Fruit fly (Drosophila melanogaster) whole organism, embryonic: ENCODE data around the gene RhoGAP1A.

ENCODE experiments used
- BtbVII ChIP-seq: fragments of 200-800 bp; sonication (Bioruptor generic); optimal IDR thresholded peaks from 3 replicates; lab custom pipeline; 2017; ENCODE audit warnings: missing biosample characterization, mild to moderate bottlenecking, missing genetic modification characterization
- Bteb2 ChIP-seq: fragments of 200-800 bp; sonication (Bioruptor generic); optimal IDR thresholded peaks from 2 replicates; lab custom pipeline; 2016; ENCODE audit warnings: missing biosample characterization, missing genetic modification characterization
- C15 ChIP-seq: fragments of 200-800 bp; sonication (Bioruptor generic); IDR thresholded peaks from 3 replicates; pipeline ENCODE4 v1.3.6; 2022; ENCODE audit warnings: missing biosample characterization, missing genetic modification characterization
- CG10366 ChIP-seq: fragments of 200-800 bp; sonication (Bioruptor generic); IDR thresholded peaks from 2 replicates; pipeline ENCODE4 v1.3.6; 2022; ENCODE audit warnings: missing biosample characterization, missing genetic modification characterization
- CG11085 ChIP-seq: fragments of 200-800 bp; sonication (Bioruptor generic); IDR thresholded peaks from 2 replicates; pipeline ENCODE4 v1.3.6; 2022; ENCODE audit warnings: missing biosample characterization, missing genetic modification characterization
- CG12769 ChIP-seq: fragments of 200-800 bp; sonication (Bioruptor generic); optimal IDR thresholded peaks from 2 replicates; lab custom pipeline; 2019; ENCODE audit warnings: missing biosample characterization, mild to moderate bottlenecking, missing genetic modification characterization, moderate library complexity
- CG13424 ChIP-seq: fragments of 200-800 bp; sonication (Bioruptor generic); optimal IDR thresholded peaks from 2 replicates; lab custom pipeline; 2019; ENCODE audit warnings: missing biosample characterization, mild to moderate bottlenecking, missing genetic modification characterization, moderate library complexity
- CG14050 ChIP-seq: fragments of 200-800 bp; sonication (Bioruptor generic); IDR thresholded peaks from 3 replicates; pipeline ENCODE4 v1.3.6; 2022; ENCODE audit warnings: missing biosample characterization, missing genetic modification characterization
- CG14667 ChIP-seq: fragments of 200-800 bp; sonication (Bioruptor generic); IDR thresholded peaks from 2 replicates; pipeline ENCODE4 v1.3.6; 2022; ENCODE audit warnings: missing biosample characterization, missing genetic modification characterization
- CG4282 ChIP-seq: fragments of 200-800 bp; sonication (Bioruptor generic); optimal IDR thresholded peaks from 2 replicates; lab custom pipeline; 2016; ENCODE audit warnings: missing biosample characterization, missing genetic modification characterization
- CG4854 ChIP-seq: fragments of 200-800 bp; sonication (Bioruptor generic); optimal IDR thresholded peaks from 2 replicates; lab custom pipeline; 2016; ENCODE audit warnings: missing biosample characterization, missing genetic modification characterization, inconsistent platforms
- CG6175 ChIP-seq: fragments of 200-800 bp; sonication (Bioruptor generic); IDR thresholded peaks from 3 replicates; pipeline ENCODE4 v1.3.6; 2022; ENCODE audit warnings: missing biosample characterization, missing genetic modification characterization
- CG6765 ChIP-seq: fragments of 200-800 bp; sonication (Bioruptor generic); optimal IDR thresholded peaks from 3 replicates; lab custom pipeline; 2017; ENCODE audit warnings: missing biosample characterization, mild to moderate bottlenecking, missing genetic modification characterization
- CG7357 ChIP-seq: fragments of 200-800 bp; sonication (Bioruptor generic); IDR thresholded peaks from 3 replicates; pipeline ENCODE4 v1.3.6; 2022; ENCODE audit warnings: missing biosample characterization, missing genetic modification characterization
- CG7963 ChIP-seq: fragments of 200-800 bp; sonication (Bioruptor generic); IDR thresholded peaks from 3 replicates; pipeline ENCODE4 v1.3.6; 2022; ENCODE audit warnings: missing biosample characterization, missing genetic modification characterization; ENCODE audit not compliant: partially characterized antibody
- CG7987 ChIP-seq: fragments of 200-800 bp; sonication (Bioruptor generic); optimal IDR thresholded peaks from 2 replicates; lab custom pipeline; 2018; ENCODE audit warnings: missing biosample characterization, mild to moderate bottlenecking, missing genetic modification characterization, moderate library complexity
- CG8478 ChIP-seq: fragments of >200 bp; optimal IDR thresholded peaks from 2 replicates; lab custom pipeline; 2018
- CG9932 ChIP-seq: fragments of 200-800 bp; sonication (Bioruptor generic); IDR thresholded peaks from 2 replicates; pipeline ENCODE4 v1.3.6; 2022; ENCODE audit warnings: missing biosample characterization, missing genetic modification characterization
- HLH4C ChIP-seq: fragments of 200-800 bp; sonication (Bioruptor generic); IDR thresholded peaks from 3 replicates; pipeline ENCODE4 v1.3.6; 2022; ENCODE audit warnings: missing biosample characterization, missing genetic modification characterization; ENCODE audit not compliant: partially characterized antibody
- Jarid2 ChIP-seq: fragments of 200-800 bp; sonication (Bioruptor generic); optimal IDR thresholded peaks from 3 replicates; lab custom pipeline; 2017; ENCODE audit warnings: mild to moderate bottlenecking, missing biosample characterization, missing genetic modification reagents, missing genetic modification characterization
- Mad ChIP-seq: fragments of 200-800 bp; sonication (Bioruptor generic); optimal IDR thresholded peaks from 2 replicates; lab custom pipeline; 2016; ENCODE audit warnings: missing biosample characterization, missing genetic modification characterization
- Med ChIP-seq: fragments of 200-800 bp; sonication (Bioruptor generic); peaks from one replicate; lab custom pipeline; 2016; ENCODE audit warnings: missing biosample characterization, missing genetic modification characterization, mild to moderate bottlenecking, inconsistent platforms, moderate library complexity
- Myb ChIP-seq: fragments of 200-800 bp; sonication (Bioruptor generic); optimal IDR thresholded peaks from 2 replicates; lab custom pipeline; 2016; ENCODE audit warnings: missing biosample characterization, missing genetic modification characterization
- NFAT ChIP-seq: fragments of 200-800 bp; sonication (Bioruptor generic); IDR thresholded peaks from 2 replicates; pipeline ENCODE4 v1.3.6; 2022; ENCODE audit warnings: missing biosample characterization, missing genetic modification characterization
- Neu2 ChIP-seq: fragments of 200-800 bp; sonication (Bioruptor generic); optimal IDR thresholded peaks from 3 replicates; lab custom pipeline; 2016; ENCODE audit warnings: missing biosample characterization, missing genetic modification characterization, borderline replicate concordance
- Optix ChIP-seq: fragments of 200-800 bp; sonication (Bioruptor generic); IDR thresholded peaks from 3 replicates; pipeline ENCODE4 v1.3.6; 2022; ENCODE audit warnings: missing biosample characterization, missing genetic modification characterization
- Pdp1 ChIP-seq, 2 experiments: fragments of 200-800 bp; sonication (Bioruptor generic); optimal IDR thresholded peaks; 3 replicates each; lab custom pipeline; 2016; ENCODE audit warnings: missing biosample characterization in 2 of 2, missing genetic modification characterization in 2 of 2, mild to moderate bottlenecking in 1 of 2, moderate library complexity in 1 of 2
- Poxn ChIP-seq: fragments of 200-800 bp; sonication (Bioruptor generic); IDR thresholded peaks from 2 replicates; pipeline ENCODE4 v1.3.6; 2022; ENCODE audit warnings: missing biosample characterization, missing genetic modification characterization
- Ravus ChIP-seq: fragments of 200-800 bp; sonication (Bioruptor generic); IDR thresholded peaks from 2 replicates; pipeline ENCODE4 v1.3.6; 2022; ENCODE audit warnings: missing biosample characterization, missing genetic modification characterization
- Rx ChIP-seq: fragments of 200-800 bp; sonication (Bioruptor generic); IDR thresholded peaks from 2 replicates; pipeline ENCODE4 v1.3.6; 2022; ENCODE audit warnings: missing biosample characterization, missing genetic modification characterization
- Sry-δ ChIP-seq: fragments of 200-800 bp; sonication (Bioruptor generic); optimal IDR thresholded peaks from 2 replicates; lab custom pipeline; 2016; ENCODE audit warnings: missing biosample characterization, missing genetic modification characterization
- Vsx1 ChIP-seq: fragments of 200-800 bp; sonication (Bioruptor generic); optimal IDR thresholded peaks from 2 replicates; lab custom pipeline; 2017; ENCODE audit warnings: missing biosample characterization, mild to moderate bottlenecking, missing genetic modification characterization, missing genetic modification reagents
- bcd ChIP-seq: fragments of 200-800 bp; sonication (Bioruptor generic); optimal IDR thresholded peaks from 2 replicates; lab custom pipeline; 2017; ENCODE audit warnings: missing biosample characterization, mild to moderate bottlenecking, missing genetic modification characterization
- bsh ChIP-seq, 2 experiments: fragments of 200-800 bp; sonication (Bioruptor generic); optimal IDR thresholded peaks; 2 replicates each; lab custom pipeline; 2017 to 2018; ENCODE audit warnings: mild to moderate bottlenecking in 2 of 2, missing biosample characterization in 2 of 2, missing genetic modification characterization in 2 of 2, moderate library complexity in 1 of 2
- btn ChIP-seq: fragments of 200-800 bp; sonication (Bioruptor generic); optimal IDR thresholded peaks from 2 replicates; lab custom pipeline; 2016; ENCODE audit warnings: missing biosample characterization, missing genetic modification characterization
- dati ChIP-seq: fragments of 200-800 bp; sonication (Bioruptor generic); IDR thresholded peaks from 2 replicates; pipeline ENCODE4 v1.3.6; 2022; ENCODE audit warnings: missing biosample characterization, missing genetic modification characterization
- dimm ChIP-seq: fragments of 200-800 bp; sonication (Bioruptor generic); IDR thresholded peaks from 2 replicates; pipeline ENCODE4 v1.3.6; 2022; ENCODE audit warnings: missing biosample characterization, missing genetic modification characterization
- dm ChIP-seq: fragments of 200-800 bp; sonication (Bioruptor generic); optimal IDR thresholded peaks from 3 replicates; lab custom pipeline; 2016; ENCODE audit warnings: missing biosample characterization, missing genetic modification characterization
- fu2 ChIP-seq: fragments of 200-800 bp; sonication (Bioruptor generic); optimal IDR thresholded peaks from 2 replicates; lab custom pipeline; 2016; ENCODE audit warnings: missing biosample characterization, missing genetic modification characterization
- grn ChIP-seq: fragments of 200-800 bp; sonication (Bioruptor generic); optimal IDR thresholded peaks from 3 replicates; lab custom pipeline; 2017; ENCODE audit warnings: missing biosample characterization, missing genetic modification characterization
- her ChIP-seq: fragments of 200-800 bp; sonication (Bioruptor generic); optimal IDR thresholded peaks from 2 replicates; lab custom pipeline; 2016; ENCODE audit warnings: missing biosample characterization, missing genetic modification characterization
- jigr1 ChIP-seq: fragments of 200-800 bp; sonication (Bioruptor generic); IDR thresholded peaks from 3 replicates; pipeline ENCODE4 v1.3.6; 2022; ENCODE audit warnings: missing biosample characterization, missing genetic modification characterization
- jumu ChIP-seq: fragments of 200-800 bp; sonication (Bioruptor generic); optimal IDR thresholded peaks from 3 replicates; lab custom pipeline; 2016; ENCODE audit warnings: missing biosample characterization, missing genetic modification characterization
- lbe ChIP-seq: fragments of 200-800 bp; sonication (Bioruptor generic); optimal IDR thresholded peaks from 2 replicates; lab custom pipeline; 2016; ENCODE audit warnings: missing biosample characterization, mild to moderate bottlenecking, missing genetic modification characterization
- onecut ChIP-seq: fragments of 200-800 bp; sonication (Bioruptor generic); IDR thresholded peaks from 2 replicates; pipeline ENCODE4 v1.3.6; 2022; ENCODE audit warnings: missing biosample characterization, missing genetic modification characterization
- pb ChIP-seq: fragments of 200-800 bp; sonication (Bioruptor generic); optimal IDR thresholded peaks from 3 replicates; lab custom pipeline; 2016; ENCODE audit warnings: missing biosample characterization, missing genetic modification characterization
- ranshi ChIP-seq: fragments of 200-800 bp; sonication (Bioruptor generic); IDR thresholded peaks from 2 replicates; pipeline ENCODE4 v1.3.6; 2022; ENCODE audit warnings: missing biosample characterization, missing genetic modification characterization
- repo ChIP-seq: fragments of 200-800 bp; sonication (Bioruptor generic); optimal IDR thresholded peaks from 2 replicates; lab custom pipeline; 2016; ENCODE audit warnings: missing biosample characterization, missing genetic modification characterization
- sc ChIP-seq, 3 experiments: fragments of >200 bp in 2 of 3; fragments of 200-800 bp in 1 of 3; sonication (Bioruptor generic) in 1 of 3; optimal IDR thresholded peaks; 2 replicates in 2 of 3; 3 replicates in 1 of 3; lab custom pipeline; 2017; ENCODE audit warnings: mild to moderate bottlenecking in 1 of 3, missing biosample characterization in 1 of 3, missing genetic modification characterization in 1 of 3, missing genetic modification reagents in 1 of 3
- sisA ChIP-seq: fragments of 200-800 bp; sonication (Bioruptor generic); IDR thresholded peaks from 2 replicates; pipeline ENCODE4 v1.3.6; 2022; ENCODE audit warnings: missing biosample characterization, missing genetic modification characterization
- unpg ChIP-seq: fragments of 200-800 bp; sonication (Bioruptor generic); optimal IDR thresholded peaks from 3 replicates; lab custom pipeline; 2018; ENCODE audit warnings: missing biosample characterization, mild to moderate bottlenecking, missing genetic modification characterization, moderate library complexity
- usp ChIP-seq: fragments of >200 bp; optimal IDR thresholded peaks from 2 replicates; lab custom pipeline; 2017; ENCODE audit warnings: missing biosample characterization, missing genetic modification characterization

The RhoGAP1A gene

dm6 chrX:175542-176197, 48.4 kb downstream of the RhoGAP1A start:
- TF ChIP-seq Vsx1 (GFP tag; lab: Kevin White, UChicago), result peak; percentile 19
- no peak for TF ChIP-seq CG7357 (GFP tag; lab: Robert Waterston, UW)
- TF ChIP-seq CG6765 (GFP tag; lab: Kevin White, UChicago), result no peak
- TF ChIP-seq CG9932 (GFP tag; lab: Robert Waterston, UW), result no peak
- TF ChIP-seq jigr1 (GFP tag; lab: Robert Waterston, UW), result no peak
- no peak for TF ChIP-seq sc (optimal IDR thresholded peaks at IDR 0.05; lab: Kevin White, UChicago)
- TF ChIP-seq sc (GFP tag; optimal IDR thresholded peaks at IDR 0.05; lab: Kevin White, UChicago), result peak; percentile 40
- TF ChIP-seq HLH4C (GFP tag; lab: Robert Waterston, UW), result no peak
- TF ChIP-seq usp (GFP tag; lab: Kevin White, UChicago), result no peak
- peak; percentile 26 to 47 for TF ChIP-seq Pdp1 (GFP tag; optimal IDR thresholded peaks at IDR 0.05; lab: Kevin White, UChicago)
- TF ChIP-seq lbe (GFP tag; lab: Kevin White, UChicago), result peak; percentile 59
- no peak for TF ChIP-seq CG10366 (GFP tag; lab: Robert Waterston, UW)
- TF ChIP-seq her, result no peak
- TF ChIP-seq fu2, result no peak
- no peak for TF ChIP-seq Myb (GFP tag; lab: Kevin White, UChicago)
- TF ChIP-seq unpg (GFP tag; lab: Kevin White, UChicago), result peak; percentile 74
- TF ChIP-seq BtbVII, result no peak
- TF ChIP-seq pb, result no peak
- no peak for TF ChIP-seq CG6175 (GFP tag; lab: Robert Waterston, UW)
- TF ChIP-seq C15 (GFP tag; lab: Robert Waterston, UW), result no peak
- TF ChIP-seq CG14667, result no peak
- TF ChIP-seq CG7987 (GFP tag; lab: Kevin White, UChicago), result no peak
- TF ChIP-seq dimm (GFP tag; lab: Robert Waterston, UW), result no peak
- peak; percentile 27 for TF ChIP-seq Jarid2 (GFP tag; lab: Kevin White, UChicago)
- no peak for TF ChIP-seq CG4282 (GFP tag; lab: Kevin White, UChicago)
- no peak for TF ChIP-seq Rx
- TF ChIP-seq NFAT (GFP tag; lab: Robert Waterston, UW), result no peak
- TF ChIP-seq CG12769, result no peak
- TF ChIP-seq ranshi (GFP tag; lab: Robert Waterston, UW), result no peak
- peak; percentile 83 to 91 for TF ChIP-seq bsh (GFP tag; optimal IDR thresholded peaks at IDR 0.05; lab: Kevin White, UChicago)
- TF ChIP-seq CG8478 (lab: Kevin White, UChicago), result no peak
- no peak for TF ChIP-seq sisA (GFP tag; lab: Robert Waterston, UW)
- no peak for TF ChIP-seq CG4854 (GFP tag; lab: Kevin White, UChicago)
- TF ChIP-seq Mad, result no peak
- TF ChIP-seq CG7963 (GFP tag; lab: Robert Waterston, UW), result no peak
- peak; percentile 60 for TF ChIP-seq Med (GFP tag; lab: Kevin White, UChicago)
- peak; percentile 34 for TF ChIP-seq jumu
- TF ChIP-seq Poxn (GFP tag; lab: Robert Waterston, UW), result no peak
- no peak for TF ChIP-seq repo (GFP tag; lab: Kevin White, UChicago)
- TF ChIP-seq CG14050 (GFP tag; lab: Robert Waterston, UW), result no peak
- TF ChIP-seq Neu2 (GFP tag; lab: Kevin White, UChicago), result no peak
- TF ChIP-seq CG11085, result no peak
- no peak for TF ChIP-seq dati (GFP tag; lab: Robert Waterston, UW)
- TF ChIP-seq Optix (GFP tag; lab: Robert Waterston, UW), result no peak
- TF ChIP-seq CG13424, result peak; percentile 70
- no peak for TF ChIP-seq Bteb2 (GFP tag; lab: Kevin White, UChicago)
- TF ChIP-seq Ravus (GFP tag; lab: Robert Waterston, UW), result no peak
- TF ChIP-seq bcd (GFP tag; lab: Kevin White, UChicago), result peak; percentile 22
- no peak for TF ChIP-seq onecut (GFP tag; lab: Robert Waterston, UW)
- TF ChIP-seq grn (GFP tag; lab: Kevin White, UChicago), result no peak
- peak; percentile 9 for TF ChIP-seq dm
- no peak for TF ChIP-seq btn (GFP tag; lab: Kevin White, UChicago)
- peak; percentile 12 for TF ChIP-seq Sry-δ (GFP tag; lab: Kevin White, UChicago)
